Worm (Caenorhabditis elegans) whole organism, L2 larva: Measurements from ENCODE around the gene K09C6.7.

Source experiments
- ZK546.5 ChIP-seq: sonication (generic microtip); optimal IDR thresholded peaks from 2 replicates; lab custom pipeline; 2017; ENCODE audit warnings: missing biosample characterization, missing genetic modification characterization
- alr-1 ChIP-seq: fragments of 150-350 bp; optimal IDR thresholded peaks from 2 replicates; lab custom pipeline; 2014; ENCODE audit warnings: missing biosample characterization, missing genetic modification characterization
- fos-1 ChIP-seq: fragments of 150-350 bp; optimal IDR thresholded peaks from 2 replicates; lab custom pipeline; 2014; ENCODE audit warnings: missing biosample characterization, missing genetic modification characterization
- mdl-1 ChIP-seq, 2 experiments: fragments of 150-350 bp in 1 of 2; sonication (generic microtip) in 1 of 2; optimal IDR thresholded peaks; 2 replicates each; lab custom pipeline; 2017; ENCODE audit warnings: missing biosample characterization in 2 of 2, missing genetic modification characterization in 2 of 2
- zag-1 ChIP-seq: fragments of 150-350 bp; optimal IDR thresholded peaks from 2 replicates; lab custom pipeline; 2014; ENCODE audit warnings: missing biosample characterization, missing genetic modification characterization
- ztf-11 ChIP-seq: sonication (generic microtip); optimal IDR thresholded peaks from 2 replicates; lab custom pipeline; 2017; ENCODE audit warnings: missing biosample characterization, missing genetic modification characterization

ce11 chrV:794092-794491, 44.8 kb downstream of the K09C6.7 start:
- TF ChIP-seq fos-1 (tag; lab: Kevin White, UChicago) = no peak
- TF ChIP-seq ztf-11 = no peak
- TF ChIP-seq alr-1 = no peak
- no peak for TF ChIP-seq mdl-1 (tag; optimal IDR thresholded peaks at IDR 0.05; lab: Kevin White, UChicago)
- no peak for TF ChIP-seq ZK546.5
- no peak for TF ChIP-seq zag-1 (tag; lab: Kevin White, UChicago)
